Fruit fly (Drosophila melanogaster) whole organism, embryonic: Measurements from ENCODE around the gene SPARC.

Source experiments
- Abd-B ChIP-seq: fragments of 200-800 bp; sonication (Bioruptor generic); optimal IDR thresholded peaks from 2 replicates; lab custom pipeline; 2018; ENCODE audit warnings: missing biosample characterization, mild to moderate bottlenecking, missing genetic modification characterization, moderate library complexity
- Atf6 ChIP-seq: fragments of 200-800 bp; sonication (Bioruptor generic); IDR thresholded peaks from 2 replicates; pipeline ENCODE4 v1.3.6; 2022; ENCODE audit warnings: missing biosample characterization, missing genetic modification characterization
- CG10267 ChIP-seq: fragments of 200-800 bp; sonication (Bioruptor generic); optimal IDR thresholded peaks from 2 replicates; lab custom pipeline; 2018; ENCODE audit warnings: missing biosample characterization, mild to moderate bottlenecking, missing genetic modification characterization, moderate library complexity
- CG10274 ChIP-seq: fragments of 200-800 bp; sonication (Bioruptor generic); optimal IDR thresholded peaks from 3 replicates; lab custom pipeline; 2017; ENCODE audit warnings: missing biosample characterization, mild to moderate bottlenecking, missing genetic modification characterization
- CG10321 ChIP-seq: fragments of 200-800 bp; sonication (Bioruptor generic); IDR thresholded peaks from 2 replicates; pipeline ENCODE4 v1.3.6; 2022; ENCODE audit warnings: missing biosample characterization, missing genetic modification characterization
- CG10462 ChIP-seq: fragments of 200-800 bp; sonication (Bioruptor generic); optimal IDR thresholded peaks from 2 replicates; lab custom pipeline; 2016; ENCODE audit warnings: missing biosample characterization, missing genetic modification characterization
- CG11504 ChIP-seq: fragments of 200-800 bp; sonication (Bioruptor generic); optimal IDR thresholded peaks from 3 replicates; lab custom pipeline; 2019; ENCODE audit warnings: missing biosample characterization, mild to moderate bottlenecking, missing genetic modification characterization, moderate library complexity
- CG11723 ChIP-seq: fragments of 200-800 bp; sonication (Bioruptor generic); optimal IDR thresholded peaks from 2 replicates; lab custom pipeline; 2017; ENCODE audit warnings: missing biosample characterization, mild to moderate bottlenecking, missing genetic modification characterization
- CG14050 ChIP-seq: fragments of 200-800 bp; sonication (Bioruptor generic); IDR thresholded peaks from 3 replicates; pipeline ENCODE4 v1.3.6; 2022; ENCODE audit warnings: missing biosample characterization, missing genetic modification characterization
- CG15269 ChIP-seq: fragments of 200-800 bp; sonication (Bioruptor generic); optimal IDR thresholded peaks from 2 replicates; lab custom pipeline; 2018; ENCODE audit warnings: missing biosample characterization, mild to moderate bottlenecking, missing genetic modification characterization, moderate library complexity
- CG16813 ChIP-seq: fragments of 200-800 bp; sonication (Bioruptor generic); IDR thresholded peaks from 3 replicates; pipeline ENCODE4 v1.3.6; 2022; ENCODE audit warnings: missing biosample characterization, missing genetic modification characterization; ENCODE audit not compliant: partially characterized antibody
- CG17568 ChIP-seq: fragments of 200-800 bp; sonication (Bioruptor generic); optimal IDR thresholded peaks from 2 replicates; lab custom pipeline; 2018; ENCODE audit warnings: missing biosample characterization, mild to moderate bottlenecking, missing genetic modification characterization, moderate library complexity
- CG17802 ChIP-seq: fragments of 200-800 bp; sonication (Bioruptor generic); optimal IDR thresholded peaks from 2 replicates; lab custom pipeline; 2018; ENCODE audit warnings: missing biosample characterization, mild to moderate bottlenecking, missing genetic modification characterization, moderate library complexity
- CG18476 ChIP-seq: fragments of 200-800 bp; sonication (Bioruptor generic); optimal IDR thresholded peaks from 2 replicates; lab custom pipeline; 2016; ENCODE audit warnings: missing biosample characterization, mild to moderate bottlenecking, missing genetic modification characterization
- CG33213 ChIP-seq: fragments of 200-800 bp; sonication (Bioruptor generic); optimal IDR thresholded peaks from 3 replicates; lab custom pipeline; 2016; ENCODE audit warnings: missing biosample characterization, missing genetic modification characterization
- CG42726 ChIP-seq: fragments of 200-800 bp; sonication (Bioruptor generic); IDR thresholded peaks from 2 replicates; pipeline ENCODE4 v1.3.6; 2022; ENCODE audit warnings: missing biosample characterization, missing genetic modification characterization; ENCODE audit not compliant: partially characterized antibody
- CG4424 ChIP-seq: fragments of 200-800 bp; sonication (Bioruptor generic); optimal IDR thresholded peaks from 3 replicates; lab custom pipeline; 2016; ENCODE audit warnings: missing biosample characterization, missing genetic modification characterization
- CG4617 ChIP-seq: fragments of 200-800 bp; sonication (Bioruptor generic); optimal IDR thresholded peaks from 3 replicates; lab custom pipeline; 2016; ENCODE audit warnings: missing biosample characterization, missing genetic modification characterization, borderline replicate concordance
- CG4730 ChIP-seq: fragments of 200-800 bp; sonication (Bioruptor generic); IDR thresholded peaks from 2 replicates; pipeline ENCODE4 v1.3.6; 2022; ENCODE audit warnings: missing biosample characterization, missing genetic modification characterization
- CG7372 ChIP-seq: fragments of 200-800 bp; sonication (Bioruptor generic); IDR thresholded peaks from 2 replicates; pipeline ENCODE4 v1.3.6; 2022; ENCODE audit warnings: missing biosample characterization, missing genetic modification characterization
- CG7556 ChIP-seq: fragments of 200-800 bp; sonication (Bioruptor generic); optimal IDR thresholded peaks from 2 replicates; lab custom pipeline; 2017; ENCODE audit warnings: missing biosample characterization, mild to moderate bottlenecking, missing genetic modification characterization
- CG9797 ChIP-seq: fragments of 200-800 bp; sonication (Bioruptor generic); optimal IDR thresholded peaks from 3 replicates; lab custom pipeline; 2018; ENCODE audit warnings: missing biosample characterization, mild to moderate bottlenecking, missing genetic modification characterization
- CTCF ChIP-seq: fragments of 200-800 bp; sonication (Bioruptor generic); optimal IDR thresholded peaks from 2 replicates; lab custom pipeline; 2017; ENCODE audit warnings: missing biosample characterization, mild to moderate bottlenecking, missing genetic modification characterization, moderate library complexity
- NK7.1 ChIP-seq: fragments of 200-800 bp; sonication (Bioruptor generic); optimal IDR thresholded peaks from 3 replicates; lab custom pipeline; 2016; ENCODE audit warnings: missing biosample characterization, missing genetic modification characterization
- Opbp ChIP-seq: fragments of 200-800 bp; sonication (Bioruptor generic); IDR thresholded peaks from 3 replicates; pipeline ENCODE4 v1.3.6; 2022; ENCODE audit warnings: missing biosample characterization, missing genetic modification characterization; ENCODE audit not compliant: partially characterized antibody
- Rx ChIP-seq: fragments of 200-800 bp; sonication (Bioruptor generic); IDR thresholded peaks from 2 replicates; pipeline ENCODE4 v1.3.6; 2022; ENCODE audit warnings: missing biosample characterization, missing genetic modification characterization
- Sox100B ChIP-seq: fragments of 200-800 bp; sonication (Bioruptor generic); optimal IDR thresholded peaks from 3 replicates; lab custom pipeline; 2018; ENCODE audit warnings: missing biosample characterization, mild to moderate bottlenecking, missing genetic modification characterization
- Stat92E ChIP-seq, 3 experiments: fragments of >200 bp in 2 of 3; fragments of 200-800 bp in 1 of 3; sonication (Bioruptor generic) in 1 of 3; optimal IDR thresholded peaks; 2 replicates each; lab custom pipeline; 2017 to 2019; ENCODE audit warnings: missing biosample characterization in 3 of 3, missing genetic modification characterization in 3 of 3, mild to moderate bottlenecking in 1 of 3, moderate library complexity in 1 of 3
- TFAM ChIP-seq: fragments of 200-800 bp; sonication (Bioruptor generic); optimal IDR thresholded peaks from 2 replicates; lab custom pipeline; 2017; ENCODE audit warnings: missing biosample characterization, missing genetic modification characterization, inconsistent platforms
- ap ChIP-seq: fragments of 200-800 bp; sonication (Bioruptor generic); IDR thresholded peaks from 2 replicates; pipeline ENCODE4 v1.3.6; 2022; ENCODE audit warnings: missing biosample characterization, missing genetic modification characterization
- ara ChIP-seq: fragments of 200-800 bp; sonication (Bioruptor generic); IDR thresholded peaks from 2 replicates; pipeline ENCODE4 v1.3.6; 2022; ENCODE audit warnings: missing biosample characterization, missing genetic modification characterization
- caup ChIP-seq: fragments of 200-800 bp; sonication (Bioruptor generic); optimal IDR thresholded peaks from 3 replicates; lab custom pipeline; 2017; ENCODE audit warnings: missing biosample characterization, mild to moderate bottlenecking, missing genetic modification characterization, moderate library complexity; ENCODE audit not compliant: severe bottlenecking
- dmrt99B ChIP-seq: fragments of 200-800 bp; sonication (Bioruptor generic); optimal IDR thresholded peaks from 2 replicates; lab custom pipeline; 2018; ENCODE audit warnings: missing biosample characterization, mild to moderate bottlenecking, missing genetic modification characterization, moderate library complexity
- gsb-n ChIP-seq: fragments of 200-800 bp; sonication (Bioruptor generic); optimal IDR thresholded peaks from 3 replicates; lab custom pipeline; 2018; ENCODE audit warnings: missing biosample characterization, mild to moderate bottlenecking, missing genetic modification characterization
- jing ChIP-seq: fragments of 200-800 bp; sonication (Bioruptor generic); optimal IDR thresholded peaks from 2 replicates; lab custom pipeline; 2018; ENCODE audit warnings: missing biosample characterization, mild to moderate bottlenecking, missing genetic modification characterization
- jumu ChIP-seq: fragments of 200-800 bp; sonication (Bioruptor generic); optimal IDR thresholded peaks from 3 replicates; lab custom pipeline; 2016; ENCODE audit warnings: missing biosample characterization, missing genetic modification characterization
- lilli ChIP-seq: fragments of 200-800 bp; sonication (Bioruptor generic); optimal IDR thresholded peaks from 3 replicates; lab custom pipeline; 2016; ENCODE audit warnings: missing biosample characterization, missing genetic modification characterization
- odd ChIP-seq: fragments of 200-800 bp; sonication (Bioruptor generic); optimal IDR thresholded peaks from 2 replicates; lab custom pipeline; 2017; ENCODE audit warnings: missing biosample characterization, mild to moderate bottlenecking, missing genetic modification characterization
- peb ChIP-seq: fragments of 200-800 bp; sonication (Bioruptor generic); IDR thresholded peaks from 2 replicates; pipeline ENCODE4 v1.3.6; 2022; ENCODE audit warnings: missing biosample characterization, missing genetic modification characterization
- pfk ChIP-seq: fragments of 200-800 bp; sonication (Bioruptor generic); optimal IDR thresholded peaks from 2 replicates; lab custom pipeline; 2018; ENCODE audit warnings: missing biosample characterization, mild to moderate bottlenecking, missing genetic modification characterization, moderate library complexity
- phol ChIP-seq: fragments of 200-800 bp; sonication (Bioruptor generic); optimal IDR thresholded peaks from 3 replicates; lab custom pipeline; 2018; ENCODE audit warnings: missing biosample characterization, mild to moderate bottlenecking, missing genetic modification characterization, moderate library complexity
- repo ChIP-seq: fragments of 200-800 bp; sonication (Bioruptor generic); optimal IDR thresholded peaks from 2 replicates; lab custom pipeline; 2016; ENCODE audit warnings: missing biosample characterization, missing genetic modification characterization
- sc ChIP-seq, 3 experiments: fragments of >200 bp in 2 of 3; fragments of 200-800 bp in 1 of 3; sonication (Bioruptor generic) in 1 of 3; optimal IDR thresholded peaks; 2 replicates in 2 of 3; 3 replicates in 1 of 3; lab custom pipeline; 2017; ENCODE audit warnings: mild to moderate bottlenecking in 1 of 3, missing biosample characterization in 1 of 3, missing genetic modification characterization in 1 of 3, missing genetic modification reagents in 1 of 3
- scrt ChIP-seq: fragments of 200-800 bp; sonication (Bioruptor generic); optimal IDR thresholded peaks from 2 replicates; lab custom pipeline; 2018; ENCODE audit warnings: missing biosample characterization, mild to moderate bottlenecking, missing genetic modification characterization, moderate library complexity
- sqz ChIP-seq: fragments of 200-800 bp; sonication (Bioruptor generic); optimal IDR thresholded peaks from 3 replicates; lab custom pipeline; 2018; ENCODE audit warnings: missing biosample characterization, mild to moderate bottlenecking, missing genetic modification characterization
- stc ChIP-seq: fragments of 200-800 bp; sonication (Bioruptor generic); IDR thresholded peaks from 2 replicates; pipeline ENCODE4 v1.3.6; 2022; ENCODE audit warnings: missing biosample characterization, missing genetic modification characterization
- tna ChIP-seq: fragments of 200-800 bp; sonication (Bioruptor generic); IDR thresholded peaks from 2 replicates; pipeline ENCODE4 v1.3.6; 2022; ENCODE audit warnings: missing biosample characterization, missing genetic modification characterization; ENCODE audit not compliant: partially characterized antibody
- tup ChIP-seq: fragments of 200-800 bp; sonication (Bioruptor generic); optimal IDR thresholded peaks from 2 replicates; lab custom pipeline; 2016; ENCODE audit warnings: missing biosample characterization, mild to moderate bottlenecking, missing genetic modification characterization, moderate library complexity
- vfl ChIP-seq: fragments of 200-800 bp; sonication (Bioruptor generic); optimal IDR thresholded peaks from 2 replicates; lab custom pipeline; 2016; ENCODE audit warnings: missing biosample characterization, missing genetic modification characterization
- vvl ChIP-seq: fragments of 200-800 bp; sonication (Bioruptor generic); IDR thresholded peaks from 2 replicates; pipeline ENCODE4 v1.3.6; 2022; ENCODE audit warnings: missing biosample characterization, missing genetic modification characterization

The SPARC gene

DNA sequence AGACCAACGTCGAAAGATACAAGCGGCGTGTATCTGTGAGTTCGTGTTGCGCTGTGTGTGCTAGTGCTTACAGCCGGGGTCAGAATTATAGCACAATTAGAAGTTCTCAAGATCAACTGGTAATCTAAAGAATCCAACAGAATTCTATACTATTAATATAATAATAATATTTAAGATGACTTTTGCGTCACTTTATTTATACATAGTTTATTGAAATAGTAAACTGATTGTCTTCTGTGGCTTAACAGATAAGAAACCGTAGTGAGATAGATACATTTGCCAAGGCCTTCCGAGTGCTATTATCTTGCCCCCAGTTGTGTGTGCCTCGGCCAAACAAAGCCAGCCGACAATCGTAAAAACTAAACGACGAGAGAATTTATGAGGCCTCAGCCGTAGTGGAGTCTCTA lies 14.5 kb upstream of the SPARC start (continued):
- TF ChIP-seq jumu (no peak), jing (GFP tag; lab: Kevin White, UChicago) (no peak), lilli (peak; percentile 32), CG10267 (peak; percentile 80), ara (GFP tag; lab: Robert Waterston, UW) (peak; percentile 67), vfl (GFP tag; lab: Kevin White, UChicago) (no peak), stc (GFP tag; lab: Robert Waterston, UW) (peak; percentile 68), peb (GFP tag; lab: Robert Waterston, UW) (peak; percentile 22; the same call in 1 of the 2 replicates), CG15269 (tag; lab: Kevin White, UChicago) (peak; percentile 74), CG14050 (GFP tag; lab: Robert Waterston, UW) (no peak), CG42726 (GFP tag; lab: Robert Waterston, UW) (no peak), CG10274 (peak; percentile 37), CG4730 (GFP tag; lab: Robert Waterston, UW) (peak; percentile 44), repo (no peak), CG16813 (no peak), Stat92E (GFP tag; optimal IDR thresholded peaks at IDR 0.05; lab: Kevin White, UChicago) (peak in 1 of 3 experiments; percentile 85), tup (peak; percentile 11), CG11504 (tag; lab: Kevin White, UChicago) (peak; percentile 78), NK7.1 (GFP tag; lab: Kevin White, UChicago) (no peak), vvl (GFP tag; lab: Robert Waterston, UW) (peak; percentile 77), Rx (GFP tag; lab: Robert Waterston, UW) (no peak; the same call in 1 of the 2 replicates), CG18476 (GFP tag; lab: Kevin White, UChicago) (peak; percentile 11), Abd-B (GFP tag; lab: Kevin White, UChicago) (peak; percentile 79), TFAM (peak; percentile 4), CG4424 (GFP tag; lab: Kevin White, UChicago) (peak; percentile 60), CG33213 (GFP tag; lab: Kevin White, UChicago) (no peak), CG10462 (GFP tag; lab: Kevin White, UChicago) (peak; percentile 34), CG7372 (GFP tag; lab: Robert Waterston, UW) (peak; percentile 59), pfk (GFP tag; lab: Kevin White, UChicago) (no peak), scrt (GFP tag; lab: Kevin White, UChicago) (peak; percentile 37), CG10321 (GFP tag; lab: Robert Waterston, UW) (no peak), CG9797 (GFP tag; lab: Kevin White, UChicago) (no peak), CG17802 (tag; lab: Kevin White, UChicago) (no peak), CG11723 (GFP tag; lab: Kevin White, UChicago) (peak; percentile 47), Sox100B (GFP tag; lab: Kevin White, UChicago) (peak; percentile 78), CTCF (GFP tag; lab: Kevin White, UChicago) (peak; percentile 21), Atf6 (GFP tag; lab: Robert Waterston, UW) (peak; percentile 33; the same call in 1 of the 2 replicates), caup (peak; percentile 52), ap (no peak; the same call in 1 of the 2 replicates), Opbp (GFP tag; lab: Robert Waterston, UW) (no peak), dmrt99B (tag; lab: Kevin White, UChicago) (peak; percentile 67), CG4617 (GFP tag; lab: Kevin White, UChicago) (no peak), gsb-n (peak; percentile 88), sqz (peak; percentile 37), CG17568 (GFP tag; lab: Kevin White, UChicago) (peak; percentile 60), tna (GFP tag; lab: Robert Waterston, UW) (no peak), sc (optimal IDR thresholded peaks at IDR 0.05; lab: Kevin White, UChicago) (no peak), sc (GFP tag; optimal IDR thresholded peaks at IDR 0.05; lab: Kevin White, UChicago) (peak; percentile 65), odd (GFP tag; lab: Kevin White, UChicago) (peak; percentile 41), phol (tag; lab: Kevin White, UChicago) (peak; percentile 76), CG7556 (GFP tag; lab: Kevin White, UChicago) (peak; percentile 78)
